Worm (Caenorhabditis elegans) whole organism, young adult: ENCODE data around the gene tsn-1.

Experiments used
- F37B4.10 ChIP-seq: fragments of 200-800 bp; sonication (Bioruptor generic); IDR thresholded peaks from 2 replicates; pipeline ENCODE4 v1.3.6; 2022; ENCODE audit warnings: missing genetic modification characterization, missing compliant biosample characterization
- F55B11.4 ChIP-seq: sonication (generic microtip); optimal IDR thresholded peaks from 2 replicates; lab custom pipeline; 2016; ENCODE audit warnings: missing compliant biosample characterization, missing genetic modification characterization, borderline replicate concordance; ENCODE audit not compliant: insufficient read depth
- Y53G8AR.9 ChIP-seq: fragments of 200-800 bp; sonication (Bioruptor generic); conservative IDR thresholded peaks from 2 replicates; pipeline ENCODE4 v1.3.6; 2022; ENCODE audit warnings: missing genetic modification reagents, missing genetic modification characterization, missing compliant biosample characterization
- Y67H2A.10 ChIP-seq: fragments of 200-800 bp; sonication (Bioruptor generic); conservative IDR thresholded peaks from 2 replicates; pipeline ENCODE4 v1.3.6; 2022; ENCODE audit warnings: missing genetic modification reagents, missing genetic modification characterization, missing compliant biosample characterization
- ZK185.1 ChIP-seq: sonication (generic microtip); optimal IDR thresholded peaks from 2 replicates; lab custom pipeline; 2016; ENCODE audit warnings: mild to moderate bottlenecking, missing genetic modification characterization, missing compliant biosample characterization; ENCODE audit not compliant: poor library complexity, severe bottlenecking
- ama-1 ChIP-seq, 3 experiments: fragments of 150-350 bp in 1 of 3; sonication (generic microtip) in 2 of 3; optimal IDR thresholded peaks; 2 replicates each; lab custom pipeline; 2014 to 2018; ENCODE audit warnings: missing biosample characterization in 2 of 3, missing genetic modification characterization in 2 of 3, missing genetic modification reagents in 2 of 3
- atf-7 ChIP-seq: sonication (generic microtip); optimal IDR thresholded peaks from 2 replicates; lab custom pipeline; 2017; ENCODE audit warnings: mild to moderate bottlenecking, missing genetic modification characterization, missing compliant biosample characterization
- attf-5 ChIP-seq: fragments of 200-800 bp; sonication (Bioruptor generic); optimal IDR thresholded peaks from 2 replicates; lab custom pipeline; 2018; ENCODE audit warnings: mild to moderate bottlenecking, missing genetic modification characterization, missing compliant biosample characterization
- bed-2 ChIP-seq: fragments of 200-800 bp; sonication (Bioruptor generic); IDR thresholded peaks from 2 replicates; pipeline ENCODE4 v1.3.6; 2022; ENCODE audit warnings: missing genetic modification reagents, missing genetic modification characterization, missing compliant biosample characterization
- ccch-3 ChIP-seq: fragments of 200-800 bp; sonication (Bioruptor generic); optimal IDR thresholded peaks from 2 replicates; lab custom pipeline; 2018; ENCODE audit warnings: mild to moderate bottlenecking, missing genetic modification characterization, missing compliant biosample characterization
- cebp-1 ChIP-seq, 2 experiments: fragments of 200-800 bp in 1 of 2; sonication (Bioruptor generic) in 1 of 2; sonication (generic microtip) in 1 of 2; IDR thresholded peaks in 1 of 2; optimal IDR thresholded peaks in 1 of 2; 2 replicates each; pipeline versions ENCODE4 v1.3.6 to Lab custom; 2017 to 2022; ENCODE audit warnings: missing compliant biosample characterization in 2 of 2, missing genetic modification characterization in 2 of 2, mild to moderate bottlenecking in 1 of 2, missing genetic modification reagents in 1 of 2, moderate library complexity in 1 of 2
- cebp-2 ChIP-seq: fragments of 200-800 bp; sonication (Bioruptor generic); IDR thresholded peaks from 2 replicates; pipeline ENCODE4 v1.3.6; 2022; ENCODE audit warnings: missing genetic modification characterization, missing compliant biosample characterization
- ceh-58 ChIP-seq: fragments of 200-800 bp; sonication (Bioruptor generic); IDR thresholded peaks from 2 replicates; pipeline ENCODE4 v1.3.6; 2022; ENCODE audit warnings: missing genetic modification characterization, missing compliant biosample characterization
- dox-1 ChIP-seq: fragments of 200-800 bp; sonication (Bioruptor generic); IDR thresholded peaks from 2 replicates; pipeline ENCODE4 v1.3.6; 2022; ENCODE audit warnings: missing genetic modification reagents, missing genetic modification characterization, missing compliant biosample characterization
- dpl-1 ChIP-seq: fragments of 150-350 bp; optimal IDR thresholded peaks from 2 replicates; lab custom pipeline; 2014; ENCODE audit warnings: missing biosample characterization, missing genetic modification reagents, missing genetic modification characterization
- efl-1 ChIP-seq: fragments of 150-350 bp; optimal IDR thresholded peaks from 2 replicates; lab custom pipeline; 2014; ENCODE audit warnings: missing biosample characterization, missing genetic modification reagents, missing genetic modification characterization
- egl-18 ChIP-seq: fragments of 200-800 bp; sonication (Bioruptor generic); IDR thresholded peaks from 2 replicates; pipeline ENCODE4 v1.3.6; 2022; ENCODE audit warnings: missing genetic modification reagents, missing genetic modification characterization, missing compliant biosample characterization
- egrh-3 ChIP-seq: fragments of 200-800 bp; sonication (Bioruptor generic); IDR thresholded peaks from 2 replicates; pipeline ENCODE4 v1.3.6; 2022; ENCODE audit warnings: missing genetic modification reagents, missing genetic modification characterization, missing compliant biosample characterization
- hmg-1.2 ChIP-seq: fragments of 200-800 bp; sonication (Bioruptor generic); IDR thresholded peaks from 2 replicates; pipeline ENCODE4 v1.3.6; 2022; ENCODE audit warnings: missing genetic modification reagents, missing genetic modification characterization, missing compliant biosample characterization
- let-607 ChIP-seq, 2 experiments: fragments of 200-800 bp in 1 of 2; sonication (Bioruptor generic) in 1 of 2; sonication (generic microtip) in 1 of 2; optimal IDR thresholded peaks; 2 replicates each; lab custom pipeline; 2016 to 2018; ENCODE audit warnings: mild to moderate bottlenecking in 2 of 2, missing compliant biosample characterization in 2 of 2, missing genetic modification characterization in 2 of 2, moderate library complexity in 2 of 2, missing genotype in 1 of 2
- lin-35 ChIP-seq, 3 experiments: fragments of 150-350 bp in 2 of 3; sonication (generic microtip) in 1 of 3; optimal IDR thresholded peaks; 2 replicates each; lab custom pipeline; 2014 to 2018; ENCODE audit warnings: missing biosample characterization in 3 of 3, missing genetic modification characterization in 3 of 3, missing genetic modification reagents in 3 of 3
- madf-3 ChIP-seq: fragments of 200-800 bp; sonication (Bioruptor generic); IDR thresholded peaks from 2 replicates; pipeline ENCODE4 v1.3.6; 2022; ENCODE audit warnings: missing genetic modification reagents, missing genetic modification characterization, missing compliant biosample characterization
- madf-6 ChIP-seq: fragments of 200-800 bp; sonication (Bioruptor generic); IDR thresholded peaks from 2 replicates; pipeline ENCODE4 v1.3.6; 2022; ENCODE audit warnings: missing genetic modification reagents, missing genetic modification characterization, missing compliant biosample characterization
- nhr-179 ChIP-seq: sonication (generic microtip); optimal IDR thresholded peaks from 2 replicates; lab custom pipeline; 2016; ENCODE audit warnings: mild to moderate bottlenecking, missing genetic modification characterization, missing compliant biosample characterization
- nhr-80 ChIP-seq: sonication (generic microtip); optimal IDR thresholded peaks from 2 replicates; lab custom pipeline; 2016; ENCODE audit warnings: missing genetic modification characterization, missing compliant biosample characterization
- rcor-1 ChIP-seq: fragments of 200-800 bp; sonication (Bioruptor generic); IDR thresholded peaks from 2 replicates; pipeline ENCODE4 v1.3.6; 2022; ENCODE audit warnings: missing genetic modification reagents, missing genetic modification characterization, missing compliant biosample characterization
- rec-8 ChIP-seq, 2 experiments: sonication (generic microtip); optimal IDR thresholded peaks; 2 replicates each; lab custom pipeline; 2016; ENCODE audit warnings: mild to moderate bottlenecking in 2 of 2, missing genetic modification characterization in 2 of 2, missing genetic modification reagents in 2 of 2, missing genotype in 2 of 2, missing biosample characterization in 1 of 2, missing compliant biosample characterization in 1 of 2, moderate library complexity in 1 of 2
- repo-1 ChIP-seq: sonication (generic microtip); optimal IDR thresholded peaks from 2 replicates; lab custom pipeline; 2017; ENCODE audit warnings: mild to moderate bottlenecking, missing genetic modification characterization, missing compliant biosample characterization
- rpc-1 ChIP-seq, 2 experiments: fragments of 150-350 bp in 1 of 2; sonication (generic microtip) in 1 of 2; optimal IDR thresholded peaks; 2 replicates each; lab custom pipeline; 2014 to 2018; ENCODE audit warnings: missing biosample characterization in 1 of 2, missing genetic modification characterization in 1 of 2, missing genetic modification reagents in 1 of 2, missing genotype in 1 of 2
- sdz-38 ChIP-seq: sonication (generic microtip); optimal IDR thresholded peaks from 2 replicates; lab custom pipeline; 2016; ENCODE audit warnings: missing genotype, missing genetic modification characterization, missing compliant biosample characterization
- snpc-3.4 ChIP-seq: sonication (generic microtip); optimal IDR thresholded peaks from 2 replicates; lab custom pipeline; 2017; ENCODE audit warnings: missing genetic modification characterization, mild to moderate bottlenecking, missing compliant biosample characterization, antibody characterized with exemption, moderate library complexity, missing genotype, missing genetic modification reagents
- sptf-2 ChIP-seq: fragments of 200-800 bp; sonication (Bioruptor generic); optimal IDR thresholded peaks from 2 replicates; lab custom pipeline; 2018; ENCODE audit warnings: mild to moderate bottlenecking, missing genetic modification characterization, missing compliant biosample characterization
- tlf-1 ChIP-seq: fragments of 200-800 bp; sonication (Bioruptor generic); optimal IDR thresholded peaks from 2 replicates; lab custom pipeline; 2018; ENCODE audit warnings: mild to moderate bottlenecking, missing genetic modification characterization, missing compliant biosample characterization
- unc-130 ChIP-seq: sonication (generic microtip); optimal IDR thresholded peaks from 2 replicates; lab custom pipeline; 2016; ENCODE audit warnings: missing genetic modification reagents, missing genetic modification characterization, missing compliant biosample characterization
- unc-62 ChIP-seq: fragments of 150-350 bp; optimal IDR thresholded peaks from 2 replicates; lab custom pipeline; 2014; ENCODE audit warnings: missing biosample characterization, missing genetic modification reagents, missing genetic modification characterization
- zim-3 ChIP-seq: sonication (generic microtip); optimal IDR thresholded peaks from 2 replicates; lab custom pipeline; 2017; ENCODE audit warnings: mild to moderate bottlenecking, missing genetic modification characterization, moderate library complexity, missing compliant biosample characterization
- ztf-6 ChIP-seq: fragments of 200-800 bp; sonication (Bioruptor generic); IDR thresholded peaks from 2 replicates; pipeline ENCODE4 v1.3.6; 2022; ENCODE audit warnings: missing genetic modification reagents, missing genetic modification characterization, missing compliant biosample characterization

Gene tsn-1

ce11 chrII:4710813-4711212 lies 4.2 kb downstream of the tsn-1 start:
- TF ChIP-seq madf-3 (GFP tag; lab: Robert Waterston, UW) = no peak
- no peak for TF ChIP-seq ceh-58 (GFP tag; lab: Robert Waterston, UW)
- TF ChIP-seq egrh-3 (GFP tag; lab: Robert Waterston, UW) = no peak
- TF ChIP-seq ZK185.1 (tag; lab: Kevin White, UChicago) = no peak
- TF ChIP-seq efl-1 = no peak
- no peak for TF ChIP-seq dpl-1 (GFP tag; lab: Kevin White, UChicago)
- no peak for TF ChIP-seq zim-3 (tag; lab: Kevin White, UChicago)
- no peak for TF ChIP-seq nhr-80 (tag; lab: Kevin White, UChicago)

DNA sequence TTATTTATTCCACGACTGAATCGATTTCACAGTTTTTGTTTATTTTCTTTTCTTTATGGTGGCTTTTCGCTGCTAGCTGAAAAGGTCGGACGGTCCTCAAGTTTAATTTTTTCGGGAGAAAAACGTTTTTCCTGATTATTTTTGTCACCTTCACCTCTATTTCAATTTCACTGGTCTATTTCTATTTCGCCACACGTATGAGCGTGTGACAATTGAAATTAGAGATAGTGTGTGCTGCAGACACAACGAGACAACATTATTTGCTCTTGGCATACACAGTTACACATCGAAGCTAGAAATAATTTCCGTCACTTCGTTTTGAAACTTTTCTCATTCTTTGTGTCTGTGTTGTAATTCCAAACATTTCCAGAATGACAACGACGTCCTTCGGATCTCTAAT lies 9.1 kb downstream of the tsn-1 start, which contains the start of gene F41C3.8:
Gene F41C3.8, plus strand, starts transcription at position 371 of the 400 bp plus-strand sequence.
- no peak for TF ChIP-seq unc-62 (GFP tag; lab: Kevin White, UChicago)
- no peak for TF ChIP-seq snpc-3.4 (tag; lab: Kevin White, UChicago)
- 0 out of 2 replicates have a peak, but pooled peaks have one; percentile 24 for TF ChIP-seq dox-1
- TF ChIP-seq F37B4.10 (GFP tag; lab: Robert Waterston, UW) = no peak
- peak; percentile 89 for TF ChIP-seq nhr-80 (tag; lab: Kevin White, UChicago)
- peak; percentile 50 for TF ChIP-seq attf-5 (GFP tag; lab: Kevin White, UChicago)
- peak in 1 of 2 experiments; percentile 87 for TF ChIP-seq let-607 (tag; optimal IDR thresholded peaks at IDR 0.05; lab: Kevin White, UChicago)
- TF ChIP-seq cebp-1 (GFP tag; IDR thresholded peaks at IDR 0.05; lab: Robert Waterston, UW) = 0 out of 2 replicates have a peak, but pooled peaks have one; percentile 29
- TF ChIP-seq cebp-1 (tag; optimal IDR thresholded peaks at IDR 0.05; lab: Kevin White, UChicago) = peak; percentile 70

DNA sequence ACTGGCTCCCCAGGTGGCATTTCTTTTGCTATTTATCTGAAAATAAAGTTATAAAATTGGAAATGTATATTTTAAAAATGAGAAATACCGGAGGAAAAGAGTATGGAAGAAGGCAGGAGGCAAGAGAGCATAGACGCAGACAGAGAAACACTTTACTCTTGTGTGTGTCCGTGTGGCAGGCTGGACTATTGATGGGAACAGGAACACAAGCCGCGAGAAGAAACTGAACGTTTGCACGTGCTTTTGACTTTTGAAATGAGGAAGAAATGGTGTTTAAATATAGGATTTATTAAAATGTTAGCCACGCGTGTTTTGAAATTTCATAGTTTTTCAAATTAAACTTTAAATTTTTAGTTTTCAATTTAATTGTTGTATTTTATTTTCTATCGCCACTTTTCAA lies 19.5 kb downstream of the tsn-1 start, which contains the start of gene F10G7.10:
Gene F10G7.10, minus strand, starts transcription at position 145 of the 400 bp plus-strand sequence.
- TF ChIP-seq attf-5 (GFP tag; lab: Kevin White, UChicago) = peak; percentile 46
- no peak for TF ChIP-seq repo-1 (tag; lab: Kevin White, UChicago)
- no peak for TF ChIP-seq cebp-1 (GFP tag; IDR thresholded peaks at IDR 0.05; lab: Robert Waterston, UW)
- TF ChIP-seq cebp-1 (tag; optimal IDR thresholded peaks at IDR 0.05; lab: Kevin White, UChicago) = peak; percentile 62
- no peak for TF ChIP-seq tlf-1 (GFP tag; lab: Kevin White, UChicago)
- TF ChIP-seq hmg-1.2 (GFP tag; lab: Robert Waterston, UW) = peak; percentile 35; the same call in 1 of the 2 replicates
- TF ChIP-seq atf-7 (tag; lab: Kevin White, UChicago) = no peak

DNA sequence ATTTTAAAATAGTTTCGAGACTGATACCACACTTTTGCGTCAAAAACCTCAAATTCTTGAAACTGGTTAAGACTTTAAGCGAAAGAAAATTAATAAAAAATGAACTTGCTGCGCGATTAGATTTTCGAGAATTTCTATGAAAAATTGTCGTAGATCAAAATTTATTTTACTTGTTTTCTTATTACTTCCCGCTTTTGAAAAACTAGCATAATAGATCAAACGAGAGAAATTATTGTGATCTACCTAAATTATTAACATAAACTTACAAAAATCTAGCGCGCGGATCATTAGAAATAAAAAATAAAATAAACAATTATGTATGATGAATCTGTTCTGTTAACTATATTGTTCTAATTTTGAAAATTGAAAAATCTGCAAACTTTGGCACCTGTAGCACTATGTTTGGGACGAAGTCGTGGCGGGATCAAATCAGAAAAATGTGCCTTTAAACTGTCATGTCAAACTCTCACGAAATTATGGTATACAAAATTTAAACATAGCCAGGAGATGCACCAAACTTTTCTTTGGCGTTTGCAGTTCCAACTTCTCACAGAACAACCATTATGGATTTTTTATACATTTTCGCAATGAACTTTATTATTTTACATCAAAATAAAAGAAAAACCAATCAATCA lies 20.2 kb downstream of the tsn-1 start:
- TF ChIP-seq egl-18 (GFP tag; lab: Robert Waterston, UW) = no peak
- no peak for TF ChIP-seq rec-8 (tag; optimal IDR thresholded peaks at IDR 0.05; lab: Kevin White, UChicago)
- TF ChIP-seq rpc-1 (optimal IDR thresholded peaks at IDR 0.05; lab: Kevin White, UChicago) = no peak
- TF ChIP-seq rpc-1 (tag; optimal IDR thresholded peaks at IDR 0.05; lab: Kevin White, UChicago) = no peak
- TF ChIP-seq unc-130 (GFP tag; lab: Kevin White, UChicago) = peak; percentile 3
- peak; percentile 86; the same call in 1 of the 2 replicates for TF ChIP-seq madf-6 (GFP tag; lab: Robert Waterston, UW)
- peak; percentile 33 for TF ChIP-seq dpl-1 (GFP tag; lab: Kevin White, UChicago)
- TF ChIP-seq ama-1 (optimal IDR thresholded peaks at IDR 0.05; lab: Kevin White, UChicago) = peak; percentile 18
- TF ChIP-seq ama-1 (GFP tag; optimal IDR thresholded peaks at IDR 0.05; lab: Kevin White, UChicago) = no peak
- peak in 1 of 3 experiments; percentile 12 for TF ChIP-seq lin-35 (GFP tag; optimal IDR thresholded peaks at IDR 0.05; lab: Kevin White, UChicago)
- TF ChIP-seq efl-1 = peak; percentile 76

DNA sequence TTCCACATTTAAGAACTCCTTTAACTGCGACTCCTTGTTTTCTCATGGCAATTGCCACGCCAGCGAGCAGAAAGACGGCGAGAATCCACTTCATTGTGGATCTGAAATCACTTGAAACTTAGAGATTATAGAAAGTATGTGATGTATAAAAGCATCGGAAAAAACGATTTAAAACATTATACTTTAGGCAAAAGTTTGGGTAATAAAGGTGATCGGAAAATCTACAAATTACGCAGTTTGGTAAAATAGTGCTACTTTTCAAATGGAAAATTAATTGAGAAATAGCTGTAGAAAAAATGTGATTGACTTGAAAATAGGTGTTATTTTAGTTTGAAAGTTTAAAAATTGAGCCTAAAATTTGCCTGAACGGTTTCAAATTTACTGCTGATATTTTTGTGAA lies 21.1 kb downstream of the tsn-1 start, which contains the start of gene ttr-41:
Gene ttr-41, minus strand, starts transcription at position 101 of the 400 bp plus-strand sequence.
- TF ChIP-seq Y67H2A.10 (GFP tag; lab: Robert Waterston, UW) (no peak), attf-5 (GFP tag; lab: Kevin White, UChicago) (no peak), F37B4.10 (GFP tag; lab: Robert Waterston, UW) (no peak), Y53G8AR.9 (GFP tag; lab: Robert Waterston, UW) (no peak), F55B11.4 (tag; lab: Kevin White, UChicago) (no peak), unc-130 (GFP tag; lab: Kevin White, UChicago) (no peak), sptf-2 (GFP tag; lab: Kevin White, UChicago) (no peak), ZK185.1 (tag; lab: Kevin White, UChicago) (no peak), nhr-179 (no peak), bed-2 (no peak), cebp-2 (no peak), sdz-38 (tag; lab: Kevin White, UChicago) (no peak), ztf-6 (GFP tag; lab: Robert Waterston, UW) (no peak), dox-1 (no peak), rcor-1 (GFP tag; lab: Robert Waterston, UW) (no peak), ccch-3 (GFP tag; lab: Kevin White, UChicago) (no peak)
